Worm (Caenorhabditis elegans): Measurements from ENCODE around the gene str-233.

DNA sequence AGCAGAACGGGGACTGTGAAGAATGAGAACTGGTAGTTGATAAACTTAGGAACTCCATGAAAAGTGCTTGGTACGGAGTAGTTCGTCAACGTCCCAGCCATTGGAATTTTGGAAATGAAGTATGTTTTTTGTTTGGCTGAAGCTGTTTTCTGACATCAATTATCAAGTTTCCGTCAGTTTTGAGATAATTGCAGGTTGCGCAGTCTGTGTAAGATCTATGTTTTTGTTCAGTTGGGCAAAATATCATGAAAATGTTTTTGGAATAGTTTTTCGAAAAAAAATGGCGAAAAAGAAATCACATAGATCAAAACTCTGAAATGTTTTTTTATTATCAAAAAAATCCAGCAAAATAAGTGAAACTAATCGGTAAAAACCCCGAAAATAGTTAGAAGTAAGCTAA is 34.6 kb downstream of the str-233 start, which contains the start of gene sru-22:
- TF ChIP-seq lin-15B (tag; optimal IDR thresholded peaks at IDR 0.05), result no peak
- TF ChIP-seq fos-1 (tag; optimal IDR thresholded peaks at IDR 0.05), result no peak
- no peak for TF ChIP-seq ceh-9 (tag; optimal IDR thresholded peaks at IDR 0.05)
- no peak for TF ChIP-seq nhr-43 (tag; optimal IDR thresholded peaks at IDR 0.05; ENCODE audit: poor library complexity, severe bottlenecking)
